In genomic region chr3R:26461226-26461805, dm6 we compare ENCODE assay signal across 1 fruit fly cellular context.
A peak's percentile ranks its signal among the peaks of the same experiment; 100 is the strongest.
TF ChIP-seq lines count a peak whose summit lies in the region.

Gene CG5455, plus strand, starts transcription at chr3R:26461527.

TF ChIP-seq in whole organism, embryonic, 481 proteins besides CTCF, POLR2A, EP300 and RAD21 (continued from another document and continues in another):
- TF ChIP-seq YL-1 (GFP tag; optimal IDR thresholded peaks at IDR 0.05; lab: Kevin White, UChicago) (no peak), CG11085 (GFP tag; IDR thresholded peaks at IDR 0.05; lab: Robert Waterston, UW) (peak; percentile 45; the same call in 1 of the 2 replicates), Atf6 (GFP tag; IDR thresholded peaks at IDR 0.05; lab: Robert Waterston, UW) (peak; percentile 76), cwo (GFP tag; optimal IDR thresholded peaks at IDR 0.05; lab: Kevin White, UChicago) (peak; percentile 71), CG12219 (GFP tag; optimal IDR thresholded peaks at IDR 0.05; lab: Kevin White, UChicago) (peak; percentile 38), dmrt11E (tag; optimal IDR thresholded peaks at IDR 0.05; lab: Kevin White, UChicago) (no peak), HmgD (GFP tag; optimal IDR thresholded peaks at IDR 0.05; lab: Kevin White, UChicago) (no peak), sima (GFP tag; optimal IDR thresholded peaks at IDR 0.05; lab: Kevin White, UChicago) (no peak), CG17385 (GFP tag; optimal IDR thresholded peaks at IDR 0.05; lab: Kevin White, UChicago) (peak; percentile 55), pho (GFP tag; optimal IDR thresholded peaks at IDR 0.05; lab: Kevin White, UChicago) (peak; percentile 65), ab (GFP tag; optimal IDR thresholded peaks at IDR 0.05; lab: Kevin White, UChicago) (no peak), D (optimal IDR thresholded peaks at IDR 0.05; lab: Kevin White, UChicago) (no peak), D (GFP tag; optimal IDR thresholded peaks at IDR 0.05; lab: Kevin White, UChicago) (no peak), dimm (GFP tag; IDR thresholded peaks at IDR 0.05; lab: Robert Waterston, UW) (no peak), CG34422 (GFP tag; IDR thresholded peaks at IDR 0.05; lab: Robert Waterston, UW) (peak; percentile 54; the same call in 1 of the 3 replicates), Trl (optimal IDR thresholded peaks at IDR 0.05; lab: Kevin White, UChicago) (peak; percentile 76 to 90), Trl (GFP tag; optimal IDR thresholded peaks at IDR 0.05; lab: Kevin White, UChicago) (peak; percentile 17), CG13894 (tag; optimal IDR thresholded peaks at IDR 0.05; lab: Kevin White, UChicago) (peak; percentile 89), yki (optimal IDR thresholded peaks at IDR 0.05; lab: Kevin White, UChicago) (no peak), tll (GFP tag; optimal IDR thresholded peaks at IDR 0.05; lab: Kevin White, UChicago) (no peak), HHEX (GFP tag; optimal IDR thresholded peaks at IDR 0.05; lab: Kevin White, UChicago) (peak; percentile 75), lmd (GFP tag; IDR thresholded peaks at IDR 0.05; lab: Robert Waterston, UW) (no peak; the same call in 1 of the 2 replicates), bcd (GFP tag; optimal IDR thresholded peaks at IDR 0.05; lab: Kevin White, UChicago) (peak; percentile 37), hth (optimal IDR thresholded peaks at IDR 0.05; lab: Kevin White, UChicago) (no peak), unc-4 (GFP tag; IDR thresholded peaks at IDR 0.05; lab: Robert Waterston, UW; ENCODE audit: partially characterized antibody) (peak; percentile 54; the same call in 1 of the 2 replicates), inv (GFP tag; IDR thresholded peaks at IDR 0.05; lab: Robert Waterston, UW; ENCODE audit: partially characterized antibody) (peak; percentile 22; the same call in 1 of the 2 replicates), gsb (GFP tag; IDR thresholded peaks at IDR 0.05; lab: Robert Waterston, UW) (no peak), CG9437 (GFP tag; optimal IDR thresholded peaks at IDR 0.05; lab: Kevin White, UChicago) (no peak), CG8359 (GFP tag; optimal IDR thresholded peaks at IDR 0.05; lab: Kevin White, UChicago; ENCODE audit: borderline replicate concordance) (no peak), bowl (GFP tag; IDR thresholded peaks at IDR 0.05; lab: Robert Waterston, UW) (peak; percentile 85; the same call in 1 of the 2 replicates), MESR4 (GFP tag; optimal IDR thresholded peaks at IDR 0.05; lab: Kevin White, UChicago) (no peak), tin (GFP tag; optimal IDR thresholded peaks at IDR 0.05; lab: Kevin White, UChicago) (no peak), CG11456 (GFP tag; IDR thresholded peaks at IDR 0.05; lab: Robert Waterston, UW) (peak; percentile 70; the same call in 2 of the 3 replicates), ind (GFP tag; optimal IDR thresholded peaks at IDR 0.05; lab: Kevin White, UChicago) (no peak), eyg (GFP tag; optimal IDR thresholded peaks at IDR 0.05; lab: Kevin White, UChicago) (peak; percentile 23), gt (GFP tag; IDR thresholded peaks at IDR 0.05; lab: Robert Waterston, UW) (no peak), CG15514 (GFP tag; optimal IDR thresholded peaks at IDR 0.05; lab: Kevin White, UChicago) (peak; percentile 73), D19A (tag; optimal IDR thresholded peaks at IDR 0.05; lab: Kevin White, UChicago) (no peak), NC2β (GFP tag; optimal IDR thresholded peaks at IDR 0.05; lab: Kevin White, UChicago) (no peak), CG13296 (GFP tag; optimal IDR thresholded peaks at IDR 0.05; lab: Kevin White, UChicago) (peak; percentile 77), CG14441 (GFP tag; IDR thresholded peaks at IDR 0.05; lab: Robert Waterston, UW) (peak; percentile 35; the same call in 1 of the 2 replicates), Poxn (GFP tag; IDR thresholded peaks at IDR 0.05; lab: Robert Waterston, UW) (no peak), CG12104 (GFP tag; optimal IDR thresholded peaks at IDR 0.05; lab: Kevin White, UChicago) (no peak), BEAF-32 (GFP tag; optimal IDR thresholded peaks at IDR 0.05; lab: Kevin White, UChicago) (no peak), Deaf1 (tag; optimal IDR thresholded peaks at IDR 0.05; lab: Kevin White, UChicago) (peak; percentile 89), CG17359 (tag; optimal IDR thresholded peaks at IDR 0.05; lab: Kevin White, UChicago) (no peak), bbx (GFP tag; IDR thresholded peaks at IDR 0.05; lab: Robert Waterston, UW; ENCODE audit: partially characterized antibody) (peak; percentile 70; the same call in 1 of the 2 replicates), Dll (GFP tag; IDR thresholded peaks at IDR 0.05; lab: Robert Waterston, UW; ENCODE audit: partially characterized antibody) (no peak), CG10979 (tag; optimal IDR thresholded peaks at IDR 0.05; lab: Kevin White, UChicago) (no peak), CG2116 (GFP tag; optimal IDR thresholded peaks at IDR 0.05; lab: Kevin White, UChicago) (no peak), Taf1 (GFP tag; IDR thresholded peaks at IDR 0.05; lab: Robert Waterston, UW) (peak; percentile 28; the same call in 1 of the 2 replicates), CG11398 (GFP tag; optimal IDR thresholded peaks at IDR 0.05; lab: Kevin White, UChicago) (no peak), prd (optimal IDR thresholded peaks at IDR 0.05; lab: Kevin White, UChicago) (no peak), prd (GFP tag; IDR thresholded peaks at IDR 0.05; lab: Robert Waterston, UW) (no peak; the same call in 2 of the 3 replicates), cad (GFP tag; optimal IDR thresholded peaks at IDR 0.05; lab: Kevin White, UChicago) (no peak), ara (GFP tag; IDR thresholded peaks at IDR 0.05; lab: Robert Waterston, UW) (no peak), row (GFP tag; IDR thresholded peaks at IDR 0.05; lab: Robert Waterston, UW) (peak; percentile 32; the same call in 1 of the 3 replicates), CG9817 (tag; optimal IDR thresholded peaks at IDR 0.05; lab: Kevin White, UChicago) (no peak), CG7963 (GFP tag; IDR thresholded peaks at IDR 0.05; lab: Robert Waterston, UW; ENCODE audit: partially characterized antibody) (no peak), CG11560 (tag; IDR thresholded peaks at IDR 0.05; lab: Robert Waterston, UW) (no peak), CG30431 (GFP tag; optimal IDR thresholded peaks at IDR 0.05; lab: Kevin White, UChicago) (no peak), Lim3 (GFP tag; IDR thresholded peaks at IDR 0.05; lab: Robert Waterston, UW) (no peak), gce (GFP tag; IDR thresholded peaks at IDR 0.05; lab: Robert Waterston, UW) (0 out of 3 replicates have a peak, but pooled peaks have one; percentile 38), CG9215 (GFP tag; IDR thresholded peaks at IDR 0.05; lab: Robert Waterston, UW) (no peak), zfh2 (GFP tag; optimal IDR thresholded peaks at IDR 0.05; lab: Kevin White, UChicago) (peak; percentile 7), Atf3 (GFP tag; optimal IDR thresholded peaks at IDR 0.05; lab: Kevin White, UChicago) (no peak), ATbp (GFP tag; optimal IDR thresholded peaks at IDR 0.05; lab: Kevin White, UChicago) (peak; percentile 61), ato (GFP tag; IDR thresholded peaks at IDR 0.05; lab: Robert Waterston, UW; ENCODE audit: partially characterized antibody) (0 out of 2 replicates have a peak, but pooled peaks have one; percentile 28), kah (GFP tag; optimal IDR thresholded peaks at IDR 0.05; lab: Kevin White, UChicago) (no peak), Oaz (GFP tag; IDR thresholded peaks at IDR 0.05; lab: Robert Waterston, UW) (no peak), pb (GFP tag; optimal IDR thresholded peaks at IDR 0.05; lab: Kevin White, UChicago) (peak; percentile 23), Antp (GFP tag; optimal IDR thresholded peaks at IDR 0.05; lab: Kevin White, UChicago) (peak; percentile 10), ci (GFP tag; IDR thresholded peaks at IDR 0.05; lab: Robert Waterston, UW) (peak; percentile 87), gro (GFP tag; optimal IDR thresholded peaks at IDR 0.05; lab: Kevin White, UChicago) (peak; percentile 69), Bgb (GFP tag; IDR thresholded peaks at IDR 0.05; lab: Robert Waterston, UW; ENCODE audit: partially characterized antibody) (peak; percentile 76), CG9797 (GFP tag; optimal IDR thresholded peaks at IDR 0.05; lab: Kevin White, UChicago) (no peak), CG3726 (GFP tag; IDR thresholded peaks at IDR 0.05; lab: Robert Waterston, UW) (no peak), sna (GFP tag; IDR thresholded peaks at IDR 0.05; lab: Robert Waterston, UW; ENCODE audit: partially characterized antibody) (no peak), pfk (GFP tag; optimal IDR thresholded peaks at IDR 0.05; lab: Kevin White, UChicago) (peak; percentile 41), ase (GFP tag; IDR thresholded peaks at IDR 0.05; lab: Robert Waterston, UW) (no peak), CG1647 (GFP tag; optimal IDR thresholded peaks at IDR 0.05; lab: Kevin White, UChicago) (no peak), CG10267 (tag; optimal IDR thresholded peaks at IDR 0.05; lab: Kevin White, UChicago) (no peak), CG11695 (GFP tag; IDR thresholded peaks at IDR 0.05; lab: Robert Waterston, UW) (0 out of 3 replicates have a peak, but pooled peaks have one; percentile 25), slp2 (GFP tag; optimal IDR thresholded peaks at IDR 0.05; lab: Kevin White, UChicago) (no peak), ac (GFP tag; optimal IDR thresholded peaks at IDR 0.05; lab: Kevin White, UChicago) (no peak), CG8290 (GFP tag; optimal IDR thresholded peaks at IDR 0.05; lab: Kevin White, UChicago) (no peak), CG8290 (tag; optimal IDR thresholded peaks at IDR 0.05; lab: Kevin White, UChicago) (peak in 1 of 2 experiments; percentile 89), slbo (GFP tag; IDR thresholded peaks at IDR 0.05; lab: Robert Waterston, UW) (peak; percentile 51), CG6654 (GFP tag; optimal IDR thresholded peaks at IDR 0.05; lab: Kevin White, UChicago) (no peak), ham (GFP tag; IDR thresholded peaks at IDR 0.05; lab: Robert Waterston, UW) (0 out of 2 replicates have a peak, but pooled peaks have one; percentile 19), CG4617 (GFP tag; optimal IDR thresholded peaks at IDR 0.05; lab: Kevin White, UChicago; ENCODE audit: borderline replicate concordance) (no peak), CG7839 (tag; optimal IDR thresholded peaks at IDR 0.05; lab: Kevin White, UChicago) (peak; percentile 20), CG10565 (GFP tag; optimal IDR thresholded peaks at IDR 0.05; lab: Kevin White, UChicago) (no peak), MBD-R2 (GFP tag; IDR thresholded peaks at IDR 0.05; lab: Robert Waterston, UW) (peak; percentile 26; the same call in 1 of the 2 replicates), pzg (GFP tag; optimal IDR thresholded peaks at IDR 0.05; lab: Kevin White, UChicago) (peak; percentile 24), twi (tag; optimal IDR thresholded peaks at IDR 0.05; lab: Kevin White, UChicago) (no peak), CG10431 (GFP tag; optimal IDR thresholded peaks at IDR 0.05; lab: Kevin White, UChicago) (no peak), Kr (GFP tag; optimal IDR thresholded peaks at IDR 0.05; lab: Kevin White, UChicago) (no peak), Aef1 (GFP tag; IDR thresholded peaks at IDR 0.05; lab: Robert Waterston, UW) (peak; percentile 51; the same call in 2 of the 3 replicates), Gsc (GFP tag; IDR thresholded peaks at IDR 0.05; lab: Robert Waterston, UW) (no peak), otp (GFP tag; IDR thresholded peaks at IDR 0.05; lab: Robert Waterston, UW) (peak; percentile 58; the same call in 1 of the 3 replicates), CG12299 (tag; optimal IDR thresholded peaks at IDR 0.05; lab: Kevin White, UChicago) (peak; percentile 74), CG8478 (optimal IDR thresholded peaks at IDR 0.05; lab: Kevin White, UChicago) (no peak), Dip2 (GFP tag; IDR thresholded peaks at IDR 0.05; lab: Robert Waterston, UW) (no peak), CG17829 (tag; optimal IDR thresholded peaks at IDR 0.05; lab: Kevin White, UChicago) (no peak), CG4360 (GFP tag; IDR thresholded peaks at IDR 0.05; lab: Robert Waterston, UW) (no peak; the same call in 1 of the 2 replicates), CG12769 (tag; optimal IDR thresholded peaks at IDR 0.05; lab: Kevin White, UChicago) (peak; percentile 85), gcm2 (GFP tag; optimal IDR thresholded peaks at IDR 0.05; lab: Kevin White, UChicago) (no peak), CG3065 (GFP tag; optimal IDR thresholded peaks at IDR 0.05; lab: Kevin White, UChicago) (no peak), CG7556 (GFP tag; optimal IDR thresholded peaks at IDR 0.05; lab: Kevin White, UChicago) (no peak), CG8281 (tag; optimal IDR thresholded peaks at IDR 0.05; lab: Kevin White, UChicago) (no peak), CG14860 (GFP tag; IDR thresholded peaks at IDR 0.05; lab: Robert Waterston, UW; ENCODE audit: partially characterized antibody) (no peak), pnt (GFP tag; optimal IDR thresholded peaks at IDR 0.05; lab: Kevin White, UChicago) (no peak), dysf (GFP tag; IDR thresholded peaks at IDR 0.05; lab: Robert Waterston, UW) (peak; percentile 43; the same call in 1 of the 3 replicates), nmo (GFP tag; optimal IDR thresholded peaks at IDR 0.05; lab: Kevin White, UChicago) (no peak), en (GFP tag; optimal IDR thresholded peaks at IDR 0.05; lab: Kevin White, UChicago) (no peak), jigr1 (GFP tag; IDR thresholded peaks at IDR 0.05; lab: Robert Waterston, UW) (no peak), fd96Cb (tag; optimal IDR thresholded peaks at IDR 0.05; lab: Kevin White, UChicago) (no peak), CG13624 (GFP tag; optimal IDR thresholded peaks at IDR 0.05; lab: Kevin White, UChicago) (no peak), Lhr (GFP tag; optimal IDR thresholded peaks at IDR 0.05; lab: Kevin White, UChicago) (no peak), Meics (GFP tag; optimal IDR thresholded peaks at IDR 0.05; lab: Kevin White, UChicago) (peak; percentile 58), Sox100B (GFP tag; optimal IDR thresholded peaks at IDR 0.05; lab: Kevin White, UChicago) (no peak), CG1024 (GFP tag; IDR thresholded peaks at IDR 0.05; lab: Robert Waterston, UW) (no peak), CG13424 (tag; optimal IDR thresholded peaks at IDR 0.05; lab: Kevin White, UChicago) (peak; percentile 17), tup (GFP tag; optimal IDR thresholded peaks at IDR 0.05; lab: Kevin White, UChicago) (no peak), abd-A (tag; optimal IDR thresholded peaks at IDR 0.05; lab: Kevin White, UChicago) (peak; percentile 92), Scr (GFP tag; IDR thresholded peaks at IDR 0.05; lab: Robert Waterston, UW; ENCODE audit: partially characterized antibody) (peak; percentile 43), Hr51 (GFP tag; optimal IDR thresholded peaks at IDR 0.05; lab: Kevin White, UChicago) (peak; percentile 6 to 41), Hsf (GFP tag; optimal IDR thresholded peaks at IDR 0.05; lab: Kevin White, UChicago) (no peak), hbn (GFP tag; IDR thresholded peaks at IDR 0.05; lab: Robert Waterston, UW; ENCODE audit: partially characterized antibody) (peak; percentile 37)
